Worm (Caenorhabditis elegans) whole organism, L4 larva: ENCODE results near the gene B0303.4.

Experiments used
- D1046.2 ChIP-seq: fragments of 200-800 bp; sonication (Bioruptor generic); IDR thresholded peaks from 2 replicates; pipeline ENCODE4 v1.3.6; 2022; ENCODE audit warnings: missing genetic modification characterization, missing compliant biosample characterization
- F37D6.2 ChIP-seq: sonication (generic microtip); optimal IDR thresholded peaks from 2 replicates; lab custom pipeline; 2016; ENCODE audit warnings: mild to moderate bottlenecking, missing genetic modification characterization, missing compliant biosample characterization
- F49E8.2 ChIP-seq: sonication (generic microtip); optimal IDR thresholded peaks from 2 replicates; lab custom pipeline; 2016; ENCODE audit warnings: missing compliant biosample characterization, mild to moderate bottlenecking, missing genetic modification characterization, borderline replicate concordance
- T26A8.4 ChIP-seq: fragments of 200-800 bp; sonication (Bioruptor generic); IDR thresholded peaks from 2 replicates; pipeline ENCODE4 v1.3.6; 2022; ENCODE audit warnings: missing genetic modification characterization, missing compliant biosample characterization
- Y105C5A.15 ChIP-seq: fragments of 200-800 bp; sonication (Bioruptor generic); IDR thresholded peaks from 2 replicates; pipeline ENCODE4 v1.3.6; 2022; ENCODE audit warnings: missing genetic modification characterization, missing compliant biosample characterization
- Y5F2A.4 ChIP-seq: fragments of 200-800 bp; sonication (Bioruptor generic); optimal IDR thresholded peaks from 2 replicates; lab custom pipeline; 2018; ENCODE audit warnings: mild to moderate bottlenecking, missing genetic modification characterization, missing compliant biosample characterization
- Y75B8A.6 ChIP-seq: fragments of 200-800 bp; sonication (Bioruptor generic); IDR thresholded peaks from 2 replicates; pipeline ENCODE4 v1.3.6; 2022; ENCODE audit warnings: missing genetic modification reagents, missing genetic modification characterization, missing compliant biosample characterization
- ZK546.5 ChIP-seq, 2 experiments: sonication (generic microtip); optimal IDR thresholded peaks; 2 replicates each; lab custom pipeline; 2017; ENCODE audit warnings: missing biosample characterization in 2 of 2, missing genetic modification characterization in 2 of 2
- ama-1 ChIP-seq: fragments of 150-350 bp; optimal IDR thresholded peaks from 2 replicates; lab custom pipeline; 2014; ENCODE audit warnings: inconsistent platforms, mixed read lengths
- ceh-28 ChIP-seq: fragments of 150-350 bp; optimal IDR thresholded peaks from 2 replicates; lab custom pipeline; 2014; ENCODE audit warnings: missing biosample characterization, missing genetic modification reagents, missing genetic modification characterization
- ceh-32 ChIP-seq: sonication (generic microtip); optimal IDR thresholded peaks from 2 replicates; lab custom pipeline; 2016; ENCODE audit warnings: mild to moderate bottlenecking, missing genetic modification characterization, missing compliant biosample characterization; ENCODE audit not compliant: poor library complexity
- ceh-44 ChIP-seq: fragments of 200-800 bp; sonication (Bioruptor generic); IDR thresholded peaks from 2 replicates; pipeline ENCODE4 v1.3.6; 2022; ENCODE audit warnings: missing genetic modification reagents, missing genetic modification characterization, missing compliant biosample characterization
- daf-12 ChIP-seq: fragments of 150-350 bp; optimal IDR thresholded peaks from 2 replicates; lab custom pipeline; 2014; ENCODE audit warnings: missing biosample characterization, missing genetic modification reagents, missing genetic modification characterization
- dmd-6 ChIP-seq: fragments of 200-800 bp; sonication (Bioruptor generic); IDR thresholded peaks from 2 replicates; pipeline ENCODE4 v1.3.6; 2022; ENCODE audit warnings: missing genetic modification reagents, missing genetic modification characterization, missing compliant biosample characterization
- dmd-9 ChIP-seq: fragments of 200-800 bp; sonication (Bioruptor generic); IDR thresholded peaks from 2 replicates; pipeline ENCODE4 v1.3.6; 2022; ENCODE audit warnings: missing genetic modification reagents, missing genetic modification characterization, missing compliant biosample characterization
- duxl-1 ChIP-seq: sonication (generic microtip); optimal IDR thresholded peaks from 2 replicates; lab custom pipeline; 2016; ENCODE audit warnings: mild to moderate bottlenecking, missing genetic modification characterization, moderate library complexity, missing compliant biosample characterization; ENCODE audit not compliant: poor library complexity
- egl-27 ChIP-seq: sonication (generic microtip); optimal IDR thresholded peaks from 3 replicates; lab custom pipeline; 2017; ENCODE audit warnings: missing biosample characterization, missing genetic modification reagents, missing genetic modification characterization
- fkh-10 ChIP-seq: fragments of 150-350 bp; optimal IDR thresholded peaks from 2 replicates; lab custom pipeline; 2014; ENCODE audit warnings: missing biosample characterization, missing genetic modification reagents, missing genetic modification characterization
- hif-1 ChIP-seq, 2 experiments: sonication (generic microtip); optimal IDR thresholded peaks; 2 replicates each; lab custom pipeline; 2016 to 2017; ENCODE audit warnings: missing compliant biosample characterization in 2 of 2, missing genetic modification characterization in 2 of 2, missing genetic modification reagents in 2 of 2, missing genotype in 2 of 2, mild to moderate bottlenecking in 1 of 2
- hlh-30 ChIP-seq: sonication (generic microtip); optimal IDR thresholded peaks from 2 replicates; lab custom pipeline; 2017; ENCODE audit warnings: antibody characterized with exemption, mild to moderate bottlenecking, missing genetic modification characterization, missing compliant biosample characterization; ENCODE audit not compliant: insufficient read depth
- hmg-1.1 ChIP-seq: fragments of 200-800 bp; sonication (Bioruptor generic); IDR thresholded peaks from 2 replicates; pipeline ENCODE4 v1.3.6; 2022; ENCODE audit warnings: missing genetic modification reagents, missing genetic modification characterization, missing compliant biosample characterization
- jun-1 ChIP-seq: fragments of 150-350 bp; optimal IDR thresholded peaks from 2 replicates; lab custom pipeline; 2014; ENCODE audit warnings: missing biosample characterization, missing genetic modification reagents, missing genetic modification characterization
- lim-7 ChIP-seq: fragments of 200-800 bp; sonication (Bioruptor generic); IDR thresholded peaks from 2 replicates; pipeline ENCODE4 v1.3.6; 2022; ENCODE audit warnings: missing genetic modification characterization, missing compliant biosample characterization
- lin-1 ChIP-seq: fragments of 200-800 bp; sonication (Bioruptor generic); IDR thresholded peaks from 2 replicates; pipeline ENCODE4 v1.3.6; 2022; ENCODE audit warnings: missing genetic modification reagents, missing genetic modification characterization, missing compliant biosample characterization
- lin-15B ChIP-seq: fragments of 150-350 bp; sonication (generic microtip); optimal IDR thresholded peaks from 3 replicates; lab custom pipeline; 2014; ENCODE audit warnings: missing biosample characterization, missing genetic modification characterization
- lin-38 ChIP-seq: fragments of 200-800 bp; sonication (Bioruptor generic); IDR thresholded peaks from 2 replicates; pipeline ENCODE4 v1.3.6; 2022; ENCODE audit warnings: missing genetic modification reagents, missing genetic modification characterization, missing compliant biosample characterization
- lir-3 ChIP-seq: sonication (generic microtip); optimal IDR thresholded peaks from 2 replicates; lab custom pipeline; 2016; ENCODE audit warnings: mild to moderate bottlenecking, missing genetic modification characterization, missing compliant biosample characterization
- lsy-2 ChIP-seq, 2 experiments: fragments of 150-350 bp in 1 of 2; sonication (generic microtip) in 1 of 2; optimal IDR thresholded peaks; 2 replicates each; lab custom pipeline; 2014 to 2017; ENCODE audit warnings: missing biosample characterization in 2 of 2, missing genetic modification characterization in 2 of 2
- madf-5 ChIP-seq, 2 experiments: fragments of 200-800 bp; sonication (Bioruptor generic); IDR thresholded peaks; 2 replicates each; pipeline ENCODE4 v1.3.6; 2022; ENCODE audit warnings: missing compliant biosample characterization in 2 of 2, missing genetic modification characterization in 2 of 2
- nhr-10 ChIP-seq: fragments of 150-350 bp; optimal IDR thresholded peaks from 2 replicates; lab custom pipeline; 2014; ENCODE audit warnings: missing biosample characterization, missing genetic modification characterization
- nhr-102 ChIP-seq: sonication (generic microtip); optimal IDR thresholded peaks from 2 replicates; lab custom pipeline; 2016; ENCODE audit warnings: mild to moderate bottlenecking, missing genetic modification characterization, moderate library complexity, missing compliant biosample characterization
- nhr-111 ChIP-seq: fragments of 200-800 bp; sonication (Bioruptor generic); optimal IDR thresholded peaks from 2 replicates; lab custom pipeline; 2018; ENCODE audit warnings: mild to moderate bottlenecking, missing genetic modification characterization, missing compliant biosample characterization
- nhr-25 ChIP-seq: sonication (generic microtip); optimal IDR thresholded peaks from 2 replicates; lab custom pipeline; 2017; ENCODE audit warnings: missing genetic modification characterization, mild to moderate bottlenecking, missing compliant biosample characterization, antibody characterized with exemption, moderate library complexity, borderline replicate concordance; ENCODE audit not compliant: insufficient read depth
- nhr-28 ChIP-seq: fragments of 150-350 bp; optimal IDR thresholded peaks from 2 replicates; lab custom pipeline; 2014; ENCODE audit warnings: missing biosample characterization, missing genetic modification characterization
- nhr-41 ChIP-seq: fragments of 200-800 bp; sonication (Bioruptor generic); IDR thresholded peaks from 2 replicates; pipeline ENCODE4 v1.3.6; 2022; ENCODE audit warnings: missing genetic modification reagents, missing genetic modification characterization, missing compliant biosample characterization
- nhr-42 ChIP-seq: fragments of 200-800 bp; sonication (Bioruptor generic); IDR thresholded peaks from 2 replicates; pipeline ENCODE4 v1.3.6; 2022; ENCODE audit warnings: missing genetic modification characterization, missing compliant biosample characterization
- nhr-6 ChIP-seq: fragments of 150-350 bp; optimal IDR thresholded peaks from 2 replicates; lab custom pipeline; 2014; ENCODE audit warnings: missing biosample characterization, missing genetic modification characterization
- saeg-2 ChIP-seq: fragments of 200-800 bp; sonication (Bioruptor generic); IDR thresholded peaks from 2 replicates; pipeline ENCODE4 v1.3.6; 2022; ENCODE audit warnings: missing genetic modification reagents, missing genetic modification characterization, missing compliant biosample characterization
- sdz-12 ChIP-seq: fragments of 200-800 bp; sonication (Bioruptor generic); optimal IDR thresholded peaks from 2 replicates; lab custom pipeline; 2018; ENCODE audit warnings: mild to moderate bottlenecking, missing genetic modification characterization, missing compliant biosample characterization
- skn-1 ChIP-seq: fragments of 150-350 bp; optimal IDR thresholded peaks from 2 replicates; lab custom pipeline; 2014; ENCODE audit warnings: missing biosample characterization, missing genetic modification characterization
- snpc-1.2 ChIP-seq: fragments of 200-800 bp; sonication (Bioruptor generic); IDR thresholded peaks from 2 replicates; pipeline ENCODE4 v1.3.6; 2022; ENCODE audit warnings: missing genetic modification reagents, missing genetic modification characterization, missing compliant biosample characterization
- tra-1 ChIP-seq: fragments of 200-800 bp; sonication (Bioruptor generic); IDR thresholded peaks from 2 replicates; pipeline ENCODE4 v1.3.6; 2022; ENCODE audit warnings: missing genetic modification reagents, missing genetic modification characterization, missing compliant biosample characterization
- unc-130 ChIP-seq: sonication (generic microtip); optimal IDR thresholded peaks from 2 replicates; lab custom pipeline; 2016; ENCODE audit warnings: missing genetic modification reagents, missing genetic modification characterization, missing compliant biosample characterization
- zfp-3 ChIP-seq: fragments of 200-800 bp; sonication (Bioruptor generic); conservative IDR thresholded peaks from 2 replicates; pipeline ENCODE4 v1.3.6; 2022; ENCODE audit warnings: missing genetic modification reagents, missing genetic modification characterization, missing compliant biosample characterization
- zip-11 ChIP-seq: fragments of 200-800 bp; sonication (Bioruptor generic); IDR thresholded peaks from 2 replicates; pipeline ENCODE4 v1.3.6; 2022; ENCODE audit warnings: missing genetic modification characterization, missing compliant biosample characterization
- zip-2 ChIP-seq: fragments of 150-350 bp; optimal IDR thresholded peaks from 2 replicates; lab custom pipeline; 2014; ENCODE audit warnings: missing biosample characterization, missing genetic modification characterization
- ztf-11 ChIP-seq: fragments of 150-350 bp; optimal IDR thresholded peaks from 2 replicates; lab custom pipeline; 2014; ENCODE audit warnings: missing biosample characterization, missing genetic modification characterization
- ztf-7 ChIP-seq: fragments of 150-350 bp; optimal IDR thresholded peaks from 2 replicates; lab custom pipeline; 2014; ENCODE audit warnings: missing biosample characterization, missing genetic modification characterization

Gene B0303.4

ce11 chrIII:8674980-8675485 is 14.6 kb upstream of the B0303.4 start, which contains the start of gene pgl-2:
Gene pgl-2 (minus strand): TSS chrIII:8675435.
- TF ChIP-seq zfp-3 (GFP tag; lab: Robert Waterston, UW) (no peak), nhr-6 (no peak), dmd-6 (GFP tag; lab: Robert Waterston, UW) (no peak), ama-1 (no peak), egl-27 (no peak), nhr-25 (tag; lab: Kevin White, UChicago) (no peak), snpc-1.2 (GFP tag; lab: Robert Waterston, UW) (no peak), T26A8.4 (GFP tag; lab: Robert Waterston, UW) (0 out of 2 replicates have a peak, but pooled peaks have one; percentile 33), hif-1 (tag; optimal IDR thresholded peaks at IDR 0.05; lab: Kevin White, UChicago) (no peak), lsy-2 (tag; optimal IDR thresholded peaks at IDR 0.05; lab: Kevin White, UChicago) (peak in 1 of 2 experiments; percentile 55)

ce11 chrIII:8678371-8678770 is 11.3 kb upstream of the B0303.4 start:
- TF ChIP-seq lim-7 (GFP tag; lab: Robert Waterston, UW) (peak; percentile 97), D1046.2 (GFP tag; lab: Robert Waterston, UW) (no peak), lir-3 (tag; lab: Kevin White, UChicago) (peak; percentile 75), saeg-2 (0 out of 2 replicates have a peak, but pooled peaks have one; percentile 7), zip-2 (tag; lab: Kevin White, UChicago) (peak; percentile 63), zip-11 (GFP tag; lab: Robert Waterston, UW) (0 out of 2 replicates have a peak, but pooled peaks have one; percentile 36), duxl-1 (tag; lab: Kevin White, UChicago) (peak; percentile 85), egl-27 (no peak), dmd-9 (GFP tag; lab: Robert Waterston, UW) (peak; percentile 71; the same call in 1 of the 2 replicates), ceh-44 (peak; percentile 74; the same call in 1 of the 2 replicates), F37D6.2 (tag; lab: Kevin White, UChicago) (peak; percentile 50), daf-12 (no peak), T26A8.4 (GFP tag; lab: Robert Waterston, UW) (peak; percentile 85), nhr-102 (tag; lab: Kevin White, UChicago) (peak; percentile 75), lin-1 (GFP tag; lab: Robert Waterston, UW) (peak; percentile 92), ztf-11 (tag; lab: Kevin White, UChicago) (no peak), nhr-28 (peak; percentile 63), sdz-12 (peak; percentile 84), jun-1 (tag; lab: Kevin White, UChicago) (no peak), lin-38 (GFP tag; lab: Robert Waterston, UW) (peak; percentile 84), nhr-42 (GFP tag; lab: Robert Waterston, UW) (peak; percentile 87), hlh-30 (tag; lab: Kevin White, UChicago) (peak; percentile 72), nhr-111 (GFP tag; lab: Kevin White, UChicago) (peak; percentile 77), fkh-10 (GFP tag; lab: Kevin White, UChicago) (peak; percentile 0), nhr-10 (no peak), lin-15B (tag; lab: Kevin White, UChicago) (no peak), madf-5 (GFP tag; IDR thresholded peaks at IDR 0.05; lab: Robert Waterston, UW) (peak; percentile 86 to 89; a peak in 3 of 4 replicates), zfp-3 (GFP tag; lab: Robert Waterston, UW) (peak; percentile 78; the same call in 1 of the 2 replicates), Y105C5A.15 (GFP tag; lab: Robert Waterston, UW) (peak; percentile 93), Y75B8A.6 (GFP tag; lab: Robert Waterston, UW) (peak; percentile 88), unc-130 (GFP tag; lab: Kevin White, UChicago) (peak; percentile 60), tra-1 (GFP tag; lab: Robert Waterston, UW) (peak; percentile 87), skn-1 (no peak), nhr-41 (peak; percentile 87), nhr-25 (tag; lab: Kevin White, UChicago) (no peak), ceh-28 (no peak), Y5F2A.4 (GFP tag; lab: Kevin White, UChicago) (peak; percentile 41), ZK546.5 (tag; optimal IDR thresholded peaks at IDR 0.05; lab: Kevin White, UChicago) (no peak), ceh-32 (tag; lab: Kevin White, UChicago) (no peak), hmg-1.1 (peak; percentile 96), ztf-7 (tag; lab: Kevin White, UChicago) (peak; percentile 81), F49E8.2 (tag; lab: Kevin White, UChicago) (peak; percentile 44)
